Worm (Caenorhabditis elegans) whole organism, early embryonic: Measurements from ENCODE around the gene T22B2.1.

Experiments used
- B0310.2 ChIP-seq: sonication (generic microtip); optimal IDR thresholded peaks from 2 replicates; lab custom pipeline; 2016; ENCODE audit warnings: mild to moderate bottlenecking, missing genetic modification characterization, missing compliant biosample characterization
- F13C5.2 ChIP-seq: sonication (generic microtip); optimal IDR thresholded peaks from 2 replicates; lab custom pipeline; 2017; ENCODE audit warnings: mild to moderate bottlenecking, missing genetic modification characterization, inconsistent platforms, missing compliant biosample characterization
- aly-1 ChIP-seq: sonication (generic microtip); optimal IDR thresholded peaks from 2 replicates; lab custom pipeline; 2016; ENCODE audit warnings: missing genetic modification characterization, missing compliant biosample characterization
- ama-1 ChIP-seq: fragments of 150-350 bp; optimal IDR thresholded peaks from 2 replicates; lab custom pipeline; 2014
- ceh-13 ChIP-seq: fragments of 200-800 bp; sonication (Bioruptor generic); optimal IDR thresholded peaks from 2 replicates; lab custom pipeline; 2018; ENCODE audit warnings: mild to moderate bottlenecking, missing genetic modification characterization, missing compliant biosample characterization
- flt-1 ChIP-seq: fragments of 200-800 bp; sonication (Bioruptor generic); IDR thresholded peaks from 2 replicates; pipeline ENCODE4 v1.3.6; 2022; ENCODE audit warnings: missing genetic modification characterization, missing compliant biosample characterization
- hmbx-1 ChIP-seq: sonication (generic microtip); optimal IDR thresholded peaks from 2 replicates; lab custom pipeline; 2016; ENCODE audit warnings: mild to moderate bottlenecking, missing genetic modification characterization, missing compliant biosample characterization
- hmg-4 ChIP-seq: fragments of 200-800 bp; sonication (Bioruptor generic); optimal IDR thresholded peaks from 2 replicates; lab custom pipeline; 2018; ENCODE audit warnings: mild to moderate bottlenecking, missing genetic modification characterization, missing compliant biosample characterization
- hnd-1 ChIP-seq: sonication (generic microtip); optimal IDR thresholded peaks from 2 replicates; lab custom pipeline; 2016; ENCODE audit warnings: missing genetic modification characterization, missing compliant biosample characterization
- pes-1 ChIP-seq: fragments of 200-800 bp; sonication (Bioruptor generic); IDR thresholded peaks from 2 replicates; pipeline ENCODE4 v1.3.6; 2022; ENCODE audit warnings: missing genetic modification reagents, missing genetic modification characterization, missing compliant biosample characterization
- tbx-11 ChIP-seq: fragments of 200-800 bp; sonication (Bioruptor generic); IDR thresholded peaks from 2 replicates; pipeline ENCODE4 v1.3.6; 2022; ENCODE audit warnings: missing genetic modification characterization, missing compliant biosample characterization
- tbx-37 ChIP-seq: fragments of 200-800 bp; sonication (Bioruptor generic); conservative IDR thresholded peaks from 2 replicates; pipeline ENCODE4 v1.3.6; 2022; ENCODE audit warnings: missing genetic modification reagents, missing genetic modification characterization, missing compliant biosample characterization

DNA sequence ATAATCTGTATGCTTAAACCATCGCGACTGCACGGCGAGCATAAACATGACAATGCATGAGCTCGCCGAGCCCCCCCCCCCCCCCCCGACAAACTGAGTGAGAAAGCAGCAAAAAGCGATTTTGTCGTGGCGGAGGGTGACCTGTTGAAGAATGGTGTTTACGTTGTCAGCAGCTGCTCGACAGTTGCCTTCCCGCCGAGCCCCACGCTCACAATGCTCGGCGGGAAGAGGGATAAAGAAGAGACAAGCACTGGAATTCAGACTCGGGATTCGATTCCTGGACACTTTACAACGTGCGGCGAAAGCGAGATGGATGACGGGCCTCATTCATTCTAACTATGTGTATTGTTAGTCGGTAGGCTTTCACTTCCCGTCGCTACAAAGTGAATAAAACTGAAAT lies 25.2 kb upstream of the T22B2.1 start:
- TF ChIP-seq flt-1 (GFP tag; lab: Robert Waterston, UW) (no peak), ama-1 (lab: Kevin White, UChicago) (no peak), aly-1 (no peak), hmg-4 (no peak), tbx-11 (GFP tag; lab: Robert Waterston, UW) (no peak), B0310.2 (tag; lab: Kevin White, UChicago) (no peak), ceh-13 (no peak), hnd-1 (tag; lab: Kevin White, UChicago) (no peak), hmbx-1 (tag; lab: Kevin White, UChicago) (no peak), pes-1 (GFP tag; lab: Robert Waterston, UW) (no peak; the same call in 1 of the 2 replicates), F13C5.2 (tag; lab: Kevin White, UChicago) (no peak), tbx-37 (GFP tag; lab: Robert Waterston, UW) (no peak)
